Worm (Caenorhabditis elegans) whole organism, L1 larva: ENCODE data around the gene Y39B6A.7.

Source experiments
- C16A3.4 ChIP-seq: fragments of 150-350 bp; optimal IDR thresholded peaks from 2 replicates; lab custom pipeline; 2014; ENCODE audit warnings: missing biosample characterization, missing genetic modification characterization
- F16B12.6 ChIP-seq: fragments of 150-350 bp; optimal IDR thresholded peaks from 2 replicates; lab custom pipeline; 2014; ENCODE audit warnings: missing biosample characterization, missing genetic modification characterization
- Y116A8C.19 ChIP-seq: sonication (generic microtip); optimal IDR thresholded peaks from 2 replicates; lab custom pipeline; 2016; ENCODE audit warnings: missing compliant biosample characterization, missing genetic modification characterization, borderline replicate concordance
- aha-1 ChIP-seq: fragments of 150-350 bp; optimal IDR thresholded peaks from 2 replicates; lab custom pipeline; 2014; ENCODE audit warnings: missing biosample characterization, missing genetic modification characterization
- aly-2 ChIP-seq: fragments of 150-350 bp; optimal IDR thresholded peaks from 2 replicates; lab custom pipeline; 2014; ENCODE audit warnings: missing biosample characterization, missing genetic modification characterization
- ama-1 ChIP-seq: fragments of 150-350 bp; optimal IDR thresholded peaks from 2 replicates; lab custom pipeline; 2014
- ceh-8 ChIP-seq: fragments of 200-800 bp; sonication (Bioruptor generic); optimal IDR thresholded peaks from 2 replicates; lab custom pipeline; 2018; ENCODE audit warnings: mild to moderate bottlenecking, missing genetic modification characterization, moderate library complexity, missing compliant biosample characterization
- ceh-82 ChIP-seq, 3 experiments: fragments of 150-350 bp in 1 of 3; sonication (generic microtip) in 2 of 3; optimal IDR thresholded peaks; 2 replicates each; lab custom pipeline; 2014 to 2017; ENCODE audit warnings: missing biosample characterization in 3 of 3, missing genetic modification characterization in 3 of 3
- ces-1 ChIP-seq: fragments of 150-350 bp; optimal IDR thresholded peaks from 2 replicates; lab custom pipeline; 2014; ENCODE audit warnings: missing biosample characterization, missing genetic modification reagents, missing genetic modification characterization
- dpl-1 ChIP-seq, 3 experiments: fragments of 150-350 bp in 2 of 3; sonication (generic microtip) in 1 of 3; optimal IDR thresholded peaks; 2 replicates each; lab custom pipeline; 2014 to 2017; ENCODE audit warnings: missing biosample characterization in 3 of 3, missing genetic modification characterization in 3 of 3, missing genetic modification reagents in 3 of 3
- efl-1 ChIP-seq, 4 experiments: fragments of 150-350 bp; optimal IDR thresholded peaks in 3 of 4; peaks in 1 of 4; 1 replicate in 1 of 4; 2 replicates in 3 of 4; lab custom pipeline; 2014; ENCODE audit warnings: missing biosample characterization in 2 of 4, missing genetic modification characterization in 2 of 4, missing genetic modification reagents in 2 of 4
- efl-3 ChIP-seq: fragments of 200-800 bp; sonication (Bioruptor generic); optimal IDR thresholded peaks from 2 replicates; lab custom pipeline; 2018; ENCODE audit warnings: mild to moderate bottlenecking, missing genetic modification characterization, missing compliant biosample characterization
- egl-27 ChIP-seq, 2 experiments: fragments of 150-350 bp in 1 of 2; sonication (generic microtip); optimal IDR thresholded peaks; 3 replicates each; lab custom pipeline; 2017 to 2018; ENCODE audit warnings: missing biosample characterization in 2 of 2, missing genetic modification characterization in 2 of 2, missing genetic modification reagents in 2 of 2
- elt-2 ChIP-seq: sonication (generic microtip); optimal IDR thresholded peaks from 2 replicates; lab custom pipeline; 2016; ENCODE audit warnings: missing genetic modification characterization, mild to moderate bottlenecking, inconsistent platforms, missing compliant biosample characterization, missing genetic modification reagents
- elt-3 ChIP-seq, 6 experiments: fragments of 150-350 bp in 1 of 6; sonication (generic microtip); optimal IDR thresholded peaks; 2 replicates each; lab custom pipeline; 2017 to 2018; ENCODE audit warnings: missing biosample characterization in 6 of 6, missing genetic modification characterization in 6 of 6, inconsistent platforms in 1 of 6
- fkh-8 ChIP-seq: sonication (generic microtip); optimal IDR thresholded peaks from 2 replicates; lab custom pipeline; 2016; ENCODE audit warnings: mild to moderate bottlenecking, missing genetic modification characterization, missing compliant biosample characterization
- hlh-17 ChIP-seq: fragments of 200-800 bp; sonication (Bioruptor generic); optimal IDR thresholded peaks from 2 replicates; lab custom pipeline; 2018; ENCODE audit warnings: missing genetic modification characterization, mild to moderate bottlenecking, missing compliant biosample characterization, moderate library complexity, borderline replicate concordance
- hlh-4 ChIP-seq: sonication (generic microtip); optimal IDR thresholded peaks from 2 replicates; lab custom pipeline; 2016; ENCODE audit warnings: mild to moderate bottlenecking, missing genetic modification characterization, missing compliant biosample characterization
- isw-1 ChIP-seq: fragments of 200-800 bp; sonication (Bioruptor generic); IDR thresholded peaks from 2 replicates; pipeline ENCODE4 v1.3.6; 2022; ENCODE audit warnings: missing genetic modification characterization, missing compliant biosample characterization
- lin-14 ChIP-seq: fragments of 200-800 bp; sonication (Bioruptor generic); optimal IDR thresholded peaks from 2 replicates; lab custom pipeline; 2018; ENCODE audit warnings: mild to moderate bottlenecking, missing genetic modification characterization, moderate library complexity, missing compliant biosample characterization
- lin-35 ChIP-seq, 2 experiments: fragments of 150-350 bp; optimal IDR thresholded peaks; 2 replicates each; lab custom pipeline; 2014; ENCODE audit warnings: missing biosample characterization in 2 of 2, missing genetic modification characterization in 2 of 2, missing genetic modification reagents in 2 of 2
- lin-39 ChIP-seq: fragments of 150-350 bp; optimal IDR thresholded peaks from 2 replicates; lab custom pipeline; 2014; ENCODE audit warnings: missing biosample characterization, missing genetic modification reagents, missing genetic modification characterization
- lir-3 ChIP-seq: sonication (generic microtip); optimal IDR thresholded peaks from 2 replicates; lab custom pipeline; 2016; ENCODE audit warnings: mild to moderate bottlenecking, missing genetic modification characterization, moderate library complexity, missing compliant biosample characterization; ENCODE audit not compliant: poor library complexity
- lsy-2 ChIP-seq, 2 experiments: fragments of 150-350 bp; optimal IDR thresholded peaks; 2 replicates each; lab custom pipeline; 2014; ENCODE audit warnings: missing biosample characterization in 2 of 2, missing genetic modification characterization in 2 of 2
- mef-2 ChIP-seq: fragments of 150-350 bp; optimal IDR thresholded peaks from 2 replicates; lab custom pipeline; 2014; ENCODE audit warnings: missing biosample characterization, missing genetic modification characterization
- mep-1 ChIP-seq: fragments of 150-350 bp; optimal IDR thresholded peaks from 2 replicates; lab custom pipeline; 2014; ENCODE audit warnings: missing biosample characterization, missing genetic modification characterization
- nhr-11 ChIP-seq: fragments of 150-350 bp; optimal IDR thresholded peaks from 2 replicates; lab custom pipeline; 2014; ENCODE audit warnings: missing biosample characterization, missing genetic modification characterization
- nhr-19 ChIP-seq: fragments of 200-800 bp; sonication (Bioruptor generic); conservative IDR thresholded peaks from 2 replicates; pipeline ENCODE4 v1.3.6; 2022; ENCODE audit warnings: missing genetic modification characterization, missing compliant biosample characterization
- nhr-20 ChIP-seq: sonication (generic microtip); optimal IDR thresholded peaks from 2 replicates; lab custom pipeline; 2016; ENCODE audit warnings: mild to moderate bottlenecking, missing genetic modification characterization, missing compliant biosample characterization
- nhr-28 ChIP-seq: fragments of 150-350 bp; optimal IDR thresholded peaks from 2 replicates; lab custom pipeline; 2014; ENCODE audit warnings: missing biosample characterization, missing genetic modification characterization
- nhr-47 ChIP-seq: sonication (generic microtip); optimal IDR thresholded peaks from 2 replicates; lab custom pipeline; 2016; ENCODE audit warnings: mild to moderate bottlenecking, missing genetic modification characterization, moderate library complexity, missing compliant biosample characterization
- nhr-77 ChIP-seq: fragments of 150-350 bp; optimal IDR thresholded peaks from 2 replicates; lab custom pipeline; 2014; ENCODE audit warnings: missing biosample characterization, missing genetic modification characterization
- nhr-84 ChIP-seq: sonication (generic microtip); optimal IDR thresholded peaks from 2 replicates; lab custom pipeline; 2017; ENCODE audit warnings: missing biosample characterization, missing genetic modification characterization
- nhr-85 ChIP-seq: sonication (generic microtip); peaks from one replicate; lab custom pipeline; 2016; ENCODE audit warnings: missing genetic modification characterization, inconsistent platforms, missing compliant biosample characterization
- nhr-90 ChIP-seq: sonication (generic microtip); optimal IDR thresholded peaks from 2 replicates; lab custom pipeline; 2016; ENCODE audit warnings: mild to moderate bottlenecking, missing genetic modification characterization, missing compliant biosample characterization; ENCODE audit not compliant: poor library complexity
- pax-3 ChIP-seq: fragments of 200-800 bp; sonication (Bioruptor generic); optimal IDR thresholded peaks from 2 replicates; lab custom pipeline; 2018; ENCODE audit warnings: mild to moderate bottlenecking, missing genetic modification characterization, moderate library complexity, missing compliant biosample characterization
- rnt-1 ChIP-seq: sonication (generic microtip); optimal IDR thresholded peaks from 2 replicates; lab custom pipeline; 2016; ENCODE audit warnings: mild to moderate bottlenecking, missing genetic modification characterization, moderate library complexity, missing compliant biosample characterization
- skn-1 ChIP-seq: fragments of 150-350 bp; optimal IDR thresholded peaks from 2 replicates; lab custom pipeline; 2014; ENCODE audit warnings: missing biosample characterization, missing genetic modification characterization
- snu-23 ChIP-seq: sonication (generic microtip); optimal IDR thresholded peaks from 2 replicates; lab custom pipeline; 2016; ENCODE audit warnings: missing genetic modification characterization, missing compliant biosample characterization
- sup-37 ChIP-seq: fragments of 200-800 bp; sonication (Bioruptor generic); optimal IDR thresholded peaks from 2 replicates; lab custom pipeline; 2018; ENCODE audit warnings: mild to moderate bottlenecking, missing genetic modification characterization, missing compliant biosample characterization
- swsn-7 ChIP-seq: sonication (generic microtip); optimal IDR thresholded peaks from 2 replicates; lab custom pipeline; 2016; ENCODE audit warnings: missing genetic modification characterization, missing compliant biosample characterization
- tbx-2 ChIP-seq: sonication (generic microtip); optimal IDR thresholded peaks from 2 replicates; lab custom pipeline; 2016; ENCODE audit warnings: missing genetic modification characterization, missing compliant biosample characterization
- unc-86 ChIP-seq: sonication (generic microtip); optimal IDR thresholded peaks from 2 replicates; lab custom pipeline; 2016; ENCODE audit warnings: missing genetic modification characterization, missing compliant biosample characterization
- vab-15 ChIP-seq: sonication (generic microtip); optimal IDR thresholded peaks from 2 replicates; lab custom pipeline; 2017; ENCODE audit warnings: missing genotype, mild to moderate bottlenecking, missing genetic modification characterization, missing compliant biosample characterization
- xbp-1 ChIP-seq: sonication (generic microtip); optimal IDR thresholded peaks from 2 replicates; lab custom pipeline; 2016; ENCODE audit warnings: missing genetic modification characterization, missing compliant biosample characterization
- ztf-11 ChIP-seq, 2 experiments: sonication (generic microtip); optimal IDR thresholded peaks; 2 replicates each; lab custom pipeline; 2016 to 2017; ENCODE audit warnings: missing genetic modification characterization in 2 of 2, missing biosample characterization in 1 of 2, missing compliant biosample characterization in 1 of 2
- ztf-4 ChIP-seq: fragments of 150-350 bp; optimal IDR thresholded peaks from 2 replicates; lab custom pipeline; 2014; ENCODE audit warnings: missing biosample characterization, missing genetic modification characterization

Gene Y39B6A.7

ce11 chrV:19120743-19121642 is 28.0 kb downstream of the Y39B6A.7 start:
- TF ChIP-seq snu-23 (no peak), ztf-4 (tag; lab: Kevin White, UChicago) (no peak), lin-39 (tag; lab: Kevin White, UChicago) (no peak), aha-1 (tag; lab: Kevin White, UChicago) (no peak), lir-3 (no peak), nhr-90 (tag; lab: Kevin White, UChicago) (no peak), nhr-11 (tag; lab: Kevin White, UChicago) (no peak), hlh-4 (tag; lab: Kevin White, UChicago) (no peak), elt-2 (no peak), egl-27 (tag; optimal IDR thresholded peaks at IDR 0.05; lab: Kevin White, UChicago) (no peak), C16A3.4 (no peak)

- TF ChIP-seq ama-1, result no peak
- TF ChIP-seq rnt-1 (tag; lab: Kevin White, UChicago), result peak; percentile 42
- peak; percentile 9 for TF ChIP-seq mep-1 (tag; lab: Kevin White, UChicago)
- peak; percentile 52 to 58 for TF ChIP-seq lsy-2 (tag; optimal IDR thresholded peaks at IDR 0.05; lab: Kevin White, UChicago)
- TF ChIP-seq egl-27 (tag; optimal IDR thresholded peaks at IDR 0.05; lab: Kevin White, UChicago), result no peak
- no peak for TF ChIP-seq aly-2 (tag; lab: Kevin White, UChicago)
- TF ChIP-seq hlh-17 (GFP tag; lab: Kevin White, UChicago), result no peak
- TF ChIP-seq nhr-84, result no peak
- TF ChIP-seq nhr-85 (tag; lab: Kevin White, UChicago), result peak; percentile 33
- TF ChIP-seq ceh-8 (GFP tag; lab: Kevin White, UChicago), result no peak
- peak; percentile 48 for TF ChIP-seq swsn-7 (tag; lab: Kevin White, UChicago)
- TF ChIP-seq ztf-11 (tag; optimal IDR thresholded peaks at IDR 0.05; lab: Kevin White, UChicago), result no peak
- TF ChIP-seq pax-3 (tag; lab: Kevin White, UChicago), result no peak
- TF ChIP-seq nhr-28 (tag; lab: Kevin White, UChicago), result no peak
- TF ChIP-seq snu-23, result peak; percentile 64
- TF ChIP-seq F16B12.6 (tag; lab: Kevin White, UChicago), result peak; percentile 8
- no peak for TF ChIP-seq ces-1 (GFP tag; lab: Kevin White, UChicago)
- TF ChIP-seq isw-1 (GFP tag; lab: Robert Waterston, UW), result peak; percentile 20; the same call in 1 of the 2 replicates
- TF ChIP-seq skn-1 (tag; lab: Kevin White, UChicago), result peak; percentile 39
- TF ChIP-seq nhr-77 (tag; lab: Kevin White, UChicago), result no peak
- TF ChIP-seq tbx-2, result peak; percentile 40
- peak; percentile 41 to 89 for TF ChIP-seq efl-1 (optimal IDR thresholded peaks at IDR 0.05; lab: Kevin White, UChicago)
- peak; percentile 89 to 99 for TF ChIP-seq efl-1 (GFP tag; optimal IDR thresholded peaks at IDR 0.05 in 1 of 2; lab: Kevin White, UChicago)
- TF ChIP-seq Y116A8C.19, result no peak
- TF ChIP-seq nhr-20, result peak; percentile 13
- TF ChIP-seq mef-2 (tag; lab: Kevin White, UChicago), result no peak
- TF ChIP-seq dpl-1 (GFP tag; optimal IDR thresholded peaks at IDR 0.05; lab: Kevin White, UChicago), result peak; percentile 78 to 89 (median 88)
- no peak for TF ChIP-seq vab-15 (tag; lab: Kevin White, UChicago)
- no peak for TF ChIP-seq aha-1 (tag; lab: Kevin White, UChicago)
- no peak for TF ChIP-seq nhr-90 (tag; lab: Kevin White, UChicago)
- TF ChIP-seq ceh-82 (tag; optimal IDR thresholded peaks at IDR 0.05; lab: Kevin White, UChicago), result peak in 2 of 3 experiments; percentile 23 to 39
- peak; percentile 41 for TF ChIP-seq C16A3.4
- peak; percentile 64 for TF ChIP-seq nhr-47 (tag; lab: Kevin White, UChicago)
- TF ChIP-seq fkh-8 (tag; lab: Kevin White, UChicago), result peak; percentile 27
- no peak for TF ChIP-seq sup-37 (GFP tag; lab: Kevin White, UChicago)
- no peak for TF ChIP-seq efl-3 (GFP tag; lab: Kevin White, UChicago)
- no peak for TF ChIP-seq lin-14 (GFP tag; lab: Kevin White, UChicago)
- TF ChIP-seq xbp-1 (tag; lab: Kevin White, UChicago), result peak; percentile 42
- TF ChIP-seq elt-3 (tag; optimal IDR thresholded peaks at IDR 0.05; lab: Kevin White, UChicago), result peak in 1 of 6 experiments; percentile 7
- peak; percentile 48; the same call in 1 of the 2 replicates for TF ChIP-seq nhr-19 (GFP tag; lab: Robert Waterston, UW)
- TF ChIP-seq lin-35 (GFP tag; optimal IDR thresholded peaks at IDR 0.05; lab: Kevin White, UChicago), result peak; percentile 77 to 88
- peak; percentile 12 for TF ChIP-seq unc-86
- TF ChIP-seq, all 84 proteins: peak for 22
These were observed 29.7 kb downstream of the Y39B6A.7 start, which contains the start of gene Y39B6A.13 for ce11 chrV:19119260-19119659. Gene Y39B6A.13, minus strand, starts transcription at chrV:19119425.
